Fruit fly (Drosophila melanogaster) whole organism, embryonic: ENCODE measurements around the gene ab.

ENCODE experiments used
- Aef1 ChIP-seq: fragments of 200-800 bp; sonication (Bioruptor generic); IDR thresholded peaks from 3 replicates; pipeline ENCODE4 v1.3.6; 2022; ENCODE audit warnings: missing biosample characterization, missing genetic modification characterization
- Bteb2 ChIP-seq: fragments of 200-800 bp; sonication (Bioruptor generic); optimal IDR thresholded peaks from 2 replicates; lab custom pipeline; 2016; ENCODE audit warnings: missing biosample characterization, missing genetic modification characterization
- CG10321 ChIP-seq: fragments of 200-800 bp; sonication (Bioruptor generic); IDR thresholded peaks from 2 replicates; pipeline ENCODE4 v1.3.6; 2022; ENCODE audit warnings: missing biosample characterization, missing genetic modification characterization
- CG11456 ChIP-seq: fragments of 200-800 bp; sonication (Bioruptor generic); IDR thresholded peaks from 3 replicates; pipeline ENCODE4 v1.3.6; 2022; ENCODE audit warnings: missing biosample characterization, missing genetic modification characterization
- CG12155 ChIP-seq: fragments of 200-800 bp; sonication (Bioruptor generic); optimal IDR thresholded peaks from 3 replicates; lab custom pipeline; 2016; ENCODE audit warnings: missing biosample characterization, missing genetic modification characterization
- CG13287 ChIP-seq: fragments of 200-800 bp; sonication (Bioruptor generic); IDR thresholded peaks from 2 replicates; pipeline ENCODE4 v1.3.6; 2022; ENCODE audit warnings: missing biosample characterization, missing genetic modification characterization; ENCODE audit not compliant: partially characterized antibody
- CG15514 ChIP-seq: fragments of 200-800 bp; sonication (Bioruptor generic); optimal IDR thresholded peaks from 3 replicates; lab custom pipeline; 2017; ENCODE audit warnings: missing biosample characterization, missing genetic modification characterization, mild to moderate bottlenecking, moderate library complexity, missing genetic modification reagents
- CG17385 ChIP-seq: fragments of 200-800 bp; sonication (Bioruptor generic); optimal IDR thresholded peaks from 3 replicates; lab custom pipeline; 2018; ENCODE audit warnings: missing biosample characterization, mild to moderate bottlenecking, missing genetic modification characterization
- CG1832 ChIP-seq: fragments of 200-800 bp; sonication (Bioruptor generic); optimal IDR thresholded peaks from 2 replicates; lab custom pipeline; 2017; ENCODE audit warnings: missing biosample characterization, mild to moderate bottlenecking, missing genetic modification characterization, inconsistent platforms
- CG30403 ChIP-seq: fragments of 200-800 bp; sonication (Bioruptor generic); optimal IDR thresholded peaks from 3 replicates; lab custom pipeline; 2016; ENCODE audit warnings: missing biosample characterization, missing genetic modification characterization
- CG31224 ChIP-seq: fragments of 200-800 bp; sonication (Bioruptor generic); IDR thresholded peaks from 2 replicates; pipeline ENCODE4 v1.3.6; 2022; ENCODE audit warnings: missing biosample characterization, missing genetic modification characterization
- CG32767 ChIP-seq: fragments of 200-800 bp; sonication (Bioruptor generic); IDR thresholded peaks from 2 replicates; pipeline ENCODE4 v1.3.6; 2022; ENCODE audit warnings: missing biosample characterization, missing genetic modification characterization
- CG34422 ChIP-seq: fragments of 200-800 bp; sonication (Bioruptor generic); IDR thresholded peaks from 3 replicates; pipeline ENCODE4 v1.3.6; 2022; ENCODE audit warnings: missing biosample characterization, missing genetic modification characterization
- CG5180 ChIP-seq: fragments of 200-800 bp; sonication (Bioruptor generic); optimal IDR thresholded peaks from 3 replicates; lab custom pipeline; 2017; ENCODE audit warnings: missing biosample characterization, missing genetic modification characterization, mild to moderate bottlenecking, moderate library complexity, missing genetic modification reagents
- CG6813 ChIP-seq: fragments of 200-800 bp; sonication (Bioruptor generic); optimal IDR thresholded peaks from 2 replicates; lab custom pipeline; 2017; ENCODE audit warnings: missing biosample characterization, missing genetic modification characterization, mild to moderate bottlenecking, moderate library complexity, missing genetic modification reagents
- CG7745 ChIP-seq: fragments of 200-800 bp; sonication (Bioruptor generic); optimal IDR thresholded peaks from 2 replicates; lab custom pipeline; 2018; ENCODE audit warnings: missing biosample characterization, mild to moderate bottlenecking, missing genetic modification characterization, moderate library complexity
- CG7928 ChIP-seq: fragments of 200-800 bp; sonication (Bioruptor generic); optimal IDR thresholded peaks from 2 replicates; lab custom pipeline; 2017; ENCODE audit warnings: missing biosample characterization, mild to moderate bottlenecking, missing genetic modification characterization
- CG8290 ChIP-seq, 3 experiments: fragments of 200-800 bp; sonication (Bioruptor generic); optimal IDR thresholded peaks; 2 replicates each; lab custom pipeline; 2016 to 2019; ENCODE audit warnings: missing biosample characterization in 3 of 3, missing genetic modification characterization in 3 of 3, mild to moderate bottlenecking in 2 of 3, moderate library complexity in 1 of 3
- Deaf1 ChIP-seq: fragments of 200-800 bp; optimal IDR thresholded peaks from 3 replicates; lab custom pipeline; 2019; ENCODE audit warnings: missing biosample characterization, mild to moderate bottlenecking, missing genetic modification characterization, moderate library complexity
- Drgx ChIP-seq: fragments of 200-800 bp; sonication (Bioruptor generic); IDR thresholded peaks from 2 replicates; pipeline ENCODE4 v1.3.6; 2022; ENCODE audit warnings: missing biosample characterization, missing genetic modification characterization
- Eip74EF ChIP-seq, 2 experiments: fragments of 200-800 bp in 1 of 2; fragments of >200 bp in 1 of 2; sonication (Bioruptor generic) in 1 of 2; optimal IDR thresholded peaks; 2 replicates each; lab custom pipeline; 2017 to 2019; ENCODE audit warnings: missing biosample characterization in 2 of 2, missing genetic modification characterization in 2 of 2, mild to moderate bottlenecking in 1 of 2, moderate library complexity in 1 of 2
- Elba2 ChIP-seq: fragments of 200-800 bp; sonication (Bioruptor generic); optimal IDR thresholded peaks from 3 replicates; lab custom pipeline; 2016; ENCODE audit warnings: missing biosample characterization, missing genetic modification characterization
- Ets97D ChIP-seq: fragments of 200-800 bp; sonication (Bioruptor generic); optimal IDR thresholded peaks from 3 replicates; lab custom pipeline; 2016; ENCODE audit warnings: missing biosample characterization, missing genetic modification characterization
- HLH4C ChIP-seq: fragments of 200-800 bp; sonication (Bioruptor generic); IDR thresholded peaks from 3 replicates; pipeline ENCODE4 v1.3.6; 2022; ENCODE audit warnings: missing biosample characterization, missing genetic modification characterization; ENCODE audit not compliant: partially characterized antibody
- Jarid2 ChIP-seq: fragments of 200-800 bp; sonication (Bioruptor generic); optimal IDR thresholded peaks from 3 replicates; lab custom pipeline; 2017; ENCODE audit warnings: mild to moderate bottlenecking, missing biosample characterization, missing genetic modification reagents, missing genetic modification characterization
- Med ChIP-seq: fragments of 200-800 bp; sonication (Bioruptor generic); peaks from one replicate; lab custom pipeline; 2016; ENCODE audit warnings: missing biosample characterization, missing genetic modification characterization, mild to moderate bottlenecking, inconsistent platforms, moderate library complexity
- Nf-YA ChIP-seq: fragments of 200-800 bp; sonication (Bioruptor generic); IDR thresholded peaks from 2 replicates; pipeline ENCODE4 v1.3.6; 2022; ENCODE audit warnings: missing biosample characterization, missing genetic modification characterization
- NfI ChIP-seq: fragments of 200-800 bp; sonication (Bioruptor generic); optimal IDR thresholded peaks from 3 replicates; lab custom pipeline; 2018; ENCODE audit warnings: missing biosample characterization, mild to moderate bottlenecking, missing genetic modification characterization, moderate library complexity
- Trl ChIP-seq, 3 experiments: fragments of >200 bp in 2 of 3; fragments of 200-800 bp in 1 of 3; sonication (Bioruptor generic) in 1 of 3; optimal IDR thresholded peaks; 2 replicates in 1 of 3; 3 replicates in 2 of 3; lab custom pipeline; 2016 to 2017; ENCODE audit warnings: missing biosample characterization in 1 of 3, missing genetic modification characterization in 1 of 3
- abd-A ChIP-seq: fragments of 200-800 bp; sonication (Bioruptor generic); optimal IDR thresholded peaks from 3 replicates; lab custom pipeline; 2019; ENCODE audit warnings: missing biosample characterization, mild to moderate bottlenecking, missing genetic modification characterization, moderate library complexity
- bsh ChIP-seq, 2 experiments: fragments of 200-800 bp; sonication (Bioruptor generic); optimal IDR thresholded peaks; 2 replicates each; lab custom pipeline; 2017 to 2018; ENCODE audit warnings: mild to moderate bottlenecking in 2 of 2, missing biosample characterization in 2 of 2, missing genetic modification characterization in 2 of 2, moderate library complexity in 1 of 2
- cg ChIP-seq: fragments of 200-800 bp; sonication (Bioruptor generic); optimal IDR thresholded peaks from 3 replicates; lab custom pipeline; 2019; ENCODE audit warnings: missing biosample characterization, mild to moderate bottlenecking, missing genetic modification characterization, moderate library complexity
- chinmo ChIP-seq: fragments of 200-800 bp; sonication (Bioruptor generic); IDR thresholded peaks from 4 replicates; pipeline ENCODE4 v1.3.6; 2022; ENCODE audit warnings: missing biosample characterization, missing genetic modification characterization; ENCODE audit not compliant: partially characterized antibody
- ci ChIP-seq: fragments of 200-800 bp; sonication (Bioruptor generic); IDR thresholded peaks from 3 replicates; pipeline ENCODE4 v1.3.6; 2022; ENCODE audit warnings: missing biosample characterization, missing genetic modification characterization
- crol ChIP-seq: fragments of 200-800 bp; sonication (Bioruptor generic); IDR thresholded peaks from 2 replicates; pipeline ENCODE4 v1.3.6; 2022; ENCODE audit warnings: missing biosample characterization, missing genetic modification characterization
- gcm ChIP-seq: fragments of 200-800 bp; sonication (Bioruptor generic); optimal IDR thresholded peaks from 2 replicates; lab custom pipeline; 2019; ENCODE audit warnings: missing biosample characterization, mild to moderate bottlenecking, missing genetic modification characterization, moderate library complexity
- hkb ChIP-seq, 2 experiments: fragments of 200-800 bp in 1 of 2; fragments of >200 bp in 1 of 2; sonication (Bioruptor generic) in 1 of 2; IDR thresholded peaks in 1 of 2; optimal IDR thresholded peaks in 1 of 2; 2 replicates each; pipeline versions ENCODE4 v1.3.6 to Lab custom; 2017 to 2022; ENCODE audit warnings: missing biosample characterization in 1 of 2, missing genetic modification characterization in 1 of 2
- lab ChIP-seq: fragments of 200-800 bp; sonication (Bioruptor generic); optimal IDR thresholded peaks from 3 replicates; lab custom pipeline; 2017; ENCODE audit warnings: missing biosample characterization, missing genetic modification characterization, mild to moderate bottlenecking, moderate library complexity, missing genetic modification reagents
- pros ChIP-seq: fragments of 200-800 bp; sonication (Bioruptor generic); optimal IDR thresholded peaks from 3 replicates; lab custom pipeline; 2019; ENCODE audit warnings: missing biosample characterization, mild to moderate bottlenecking, missing genetic modification characterization, moderate library complexity
- pum ChIP-seq: fragments of 200-800 bp; sonication (Bioruptor generic); optimal IDR thresholded peaks from 2 replicates; lab custom pipeline; 2016; ENCODE audit warnings: missing biosample characterization, missing genetic modification characterization
- salm ChIP-seq: fragments of 200-800 bp; sonication (Bioruptor generic); optimal IDR thresholded peaks from 2 replicates; lab custom pipeline; 2018; ENCODE audit warnings: missing biosample characterization, mild to moderate bottlenecking, missing genetic modification characterization
- sd ChIP-seq: fragments of 200-800 bp; sonication (Bioruptor generic); optimal IDR thresholded peaks from 3 replicates; lab custom pipeline; 2018; ENCODE audit warnings: missing biosample characterization, mild to moderate bottlenecking, missing genetic modification characterization, moderate library complexity
- sens ChIP-seq: fragments of 200-800 bp; sonication (Bioruptor generic); peaks from one replicate; lab custom pipeline; 2016; ENCODE audit warnings: missing biosample characterization, missing genetic modification characterization
- tin ChIP-seq: fragments of 200-800 bp; sonication (Bioruptor generic); optimal IDR thresholded peaks from 3 replicates; lab custom pipeline; 2016; ENCODE audit warnings: missing biosample characterization, missing genetic modification characterization
- tx ChIP-seq: fragments of 200-800 bp; sonication (Bioruptor generic); optimal IDR thresholded peaks from 2 replicates; lab custom pipeline; 2016; ENCODE audit warnings: missing biosample characterization, missing genetic modification characterization
- unpg ChIP-seq: fragments of 200-800 bp; sonication (Bioruptor generic); optimal IDR thresholded peaks from 3 replicates; lab custom pipeline; 2018; ENCODE audit warnings: missing biosample characterization, mild to moderate bottlenecking, missing genetic modification characterization, moderate library complexity
- z ChIP-seq: fragments of 200-800 bp; sonication (Bioruptor generic); IDR thresholded peaks from 3 replicates; pipeline ENCODE4 v1.3.6; 2022; ENCODE audit warnings: missing biosample characterization, missing genetic modification characterization

ab gene

dm6 chr2L:11221296-11221698, 10.8 kb downstream of the ab start:
- TF ChIP-seq HLH4C (0 out of 3 replicates have a peak, but pooled peaks have one; percentile 28), Med (GFP tag; lab: Kevin White, UChicago) (peak; percentile 82), Ets97D (peak; percentile 75), Jarid2 (GFP tag; lab: Kevin White, UChicago) (peak; percentile 23), ci (GFP tag; lab: Robert Waterston, UW) (peak; percentile 49; the same call in 2 of the 3 replicates), CG30403 (GFP tag; lab: Kevin White, UChicago) (no peak), CG1832 (peak; percentile 76), CG31224 (GFP tag; lab: Robert Waterston, UW) (0 out of 2 replicates have a peak, but pooled peaks have one; percentile 11), Eip74EF (GFP tag; optimal IDR thresholded peaks at IDR 0.05; lab: Kevin White, UChicago) (peak in 1 of 2 experiments; percentile 34), Aef1 (peak; percentile 60; the same call in 2 of the 3 replicates), CG32767 (GFP tag; lab: Robert Waterston, UW) (no peak), hkb (optimal IDR thresholded peaks at IDR 0.05; lab: Kevin White, UChicago) (no peak), hkb (GFP tag; IDR thresholded peaks at IDR 0.05; lab: Robert Waterston, UW) (peak; percentile 50; the same call in 1 of the 2 replicates), sens (GFP tag; lab: Kevin White, UChicago) (peak; percentile 37), CG15514 (peak; percentile 9), bsh (GFP tag; optimal IDR thresholded peaks at IDR 0.05; lab: Kevin White, UChicago) (peak in 1 of 2 experiments; percentile 7), tx (GFP tag; lab: Kevin White, UChicago) (no peak), Bteb2 (peak; percentile 19), abd-A (tag; lab: Kevin White, UChicago) (peak; percentile 35), CG12155 (GFP tag; lab: Kevin White, UChicago) (no peak), NfI (no peak), Nf-YA (GFP tag; lab: Robert Waterston, UW) (0 out of 2 replicates have a peak, but pooled peaks have one; percentile 17), unpg (peak; percentile 35), Trl (optimal IDR thresholded peaks at IDR 0.05; lab: Kevin White, UChicago) (peak; percentile 56 to 77), Trl (GFP tag; optimal IDR thresholded peaks at IDR 0.05; lab: Kevin White, UChicago) (no peak), pum (GFP tag; lab: Kevin White, UChicago) (no peak), CG7928 (GFP tag; lab: Kevin White, UChicago) (no peak), CG13287 (GFP tag; lab: Robert Waterston, UW) (peak; percentile 12; the same call in 1 of the 2 replicates), sd (peak; percentile 20), crol (GFP tag; lab: Robert Waterston, UW) (peak; percentile 90), Elba2 (GFP tag; lab: Kevin White, UChicago) (no peak), CG6813 (GFP tag; lab: Kevin White, UChicago) (peak; percentile 8), CG8290 (GFP tag; optimal IDR thresholded peaks at IDR 0.05; lab: Kevin White, UChicago) (no peak), CG8290 (tag; optimal IDR thresholded peaks at IDR 0.05; lab: Kevin White, UChicago) (peak in 1 of 2 experiments; percentile 25), CG34422 (GFP tag; lab: Robert Waterston, UW) (peak; percentile 70; the same call in 1 of the 3 replicates), lab (GFP tag; lab: Kevin White, UChicago) (peak; percentile 5), salm (tag; lab: Kevin White, UChicago) (peak; percentile 11), z (GFP tag; lab: Robert Waterston, UW) (peak; percentile 85), gcm (GFP tag; lab: Kevin White, UChicago) (peak; percentile 11), CG17385 (GFP tag; lab: Kevin White, UChicago) (peak; percentile 0), CG5180 (peak; percentile 98), pros (GFP tag; lab: Kevin White, UChicago) (no peak), Deaf1 (tag; lab: Kevin White, UChicago) (peak; percentile 97), Drgx (GFP tag; lab: Robert Waterston, UW) (0 out of 2 replicates have a peak, but pooled peaks have one; percentile 7), tin (no peak), CG7745 (tag; lab: Kevin White, UChicago) (peak; percentile 64), chinmo (GFP tag; lab: Robert Waterston, UW) (peak; percentile 71; the same call in 2 of the 4 replicates), cg (GFP tag; lab: Kevin White, UChicago) (peak; percentile 52), CG11456 (GFP tag; lab: Robert Waterston, UW) (no peak), CG10321 (GFP tag; lab: Robert Waterston, UW) (peak; percentile 12; the same call in 1 of the 2 replicates)
